Worm (Caenorhabditis elegans) whole organism, L4/young adult: ENCODE data around the gene neg-1.

Source experiments
- W03F9.2 ChIP-seq: fragments of 150-350 bp; optimal IDR thresholded peaks from 2 replicates; lab custom pipeline; 2014; ENCODE audit warnings: missing biosample characterization, missing genetic modification characterization
- dao-5 ChIP-seq: sonication (generic microtip); optimal IDR thresholded peaks from 2 replicates; lab custom pipeline; 2016; ENCODE audit warnings: missing genotype, missing genetic modification characterization, moderate library complexity, missing compliant biosample characterization
- him-1 ChIP-seq: sonication (generic microtip); optimal IDR thresholded peaks from 2 replicates; lab custom pipeline; 2016; ENCODE audit warnings: missing genotype, missing genetic modification reagents, missing genetic modification characterization, missing compliant biosample characterization

neg-1 gene

ce11 chrV:4374625-4375024, at the start of gene neg-1:
neg-1 (minus strand) TSS chrV:4374874.
- TF ChIP-seq him-1 (tag; lab: Kevin White, UChicago) (no peak), dao-5 (tag; lab: Kevin White, UChicago) (no peak), W03F9.2 (tag; lab: Kevin White, UChicago) (no peak)

- TF ChIP-seq him-1 (tag; lab: Kevin White, UChicago) (no peak), W03F9.2 (tag; lab: Kevin White, UChicago) (no peak), dao-5 (tag; lab: Kevin White, UChicago) (no peak)
These were observed 49.3 kb upstream of the neg-1 start, which contains the start of the genes Y47D7A.9 and Y47D7A.19 for ce11 chrV:4423860-4424401. Y47D7A.9 (minus strand) TSS chrV:4423960. Y47D7A.19 (plus strand) TSS chrV:4424351.

ce11 chrV:4423087-4423486, 48.4 kb upstream of the neg-1 start:
- TF ChIP-seq W03F9.2 (tag; lab: Kevin White, UChicago) (no peak), him-1 (tag; lab: Kevin White, UChicago) (no peak), dao-5 (tag; lab: Kevin White, UChicago) (no peak)

ce11 chrV:4422127-4422526, 47.5 kb upstream of the neg-1 start, which contains the start of gene skr-7:
skr-7 (plus strand) TSS chrV:4422427.
- TF ChIP-seq him-1 (tag; lab: Kevin White, UChicago) (no peak), dao-5 (tag; lab: Kevin White, UChicago) (no peak), W03F9.2 (tag; lab: Kevin White, UChicago) (no peak)

- TF ChIP-seq dao-5 (tag; lab: Kevin White, UChicago): no peak
- no peak for TF ChIP-seq him-1 (tag; lab: Kevin White, UChicago)
- no peak for TF ChIP-seq W03F9.2 (tag; lab: Kevin White, UChicago)
These were observed 46.8 kb upstream of the neg-1 start, which contains the start of gene skr-14 for ce11 chrV:4421475-4421874. skr-14 (minus strand) TSS chrV:4421575.

- TF ChIP-seq dao-5 (tag; lab: Kevin White, UChicago) (no peak), W03F9.2 (tag; lab: Kevin White, UChicago) (no peak), him-1 (tag; lab: Kevin White, UChicago) (no peak)
These were observed 45.2 kb upstream of the neg-1 start, which contains the start of the genes Y47D7A.7 and Y47D7A.2 for ce11 chrV:4419767-4420322. Y47D7A.7 (minus strand) TSS chrV:4419867. Y47D7A.2 (plus strand) TSS chrV:4420272.

ce11 chrV:4418116-4418515, 43.4 kb upstream of the neg-1 start, which contains the start of gene Y47D7A.6:
Y47D7A.6 (minus strand) TSS chrV:4418216.
- no peak for TF ChIP-seq dao-5 (tag; lab: Kevin White, UChicago)
- no peak for TF ChIP-seq W03F9.2 (tag; lab: Kevin White, UChicago)
- no peak for TF ChIP-seq him-1 (tag; lab: Kevin White, UChicago)

ce11 chrV:4416710-4417109, 42.0 kb upstream of the neg-1 start, which contains the start of gene Y47D7A.18:
Y47D7A.18 (minus strand) TSS chrV:4416810.
- TF ChIP-seq him-1 (tag; lab: Kevin White, UChicago) (no peak), dao-5 (tag; lab: Kevin White, UChicago) (no peak), W03F9.2 (tag; lab: Kevin White, UChicago) (no peak)

ce11 chrV:4414613-4415071, 40.0 kb upstream of the neg-1 start, which contains the start of gene grl-5:
grl-5 (minus strand) TSS chrV:4414663.
- TF ChIP-seq W03F9.2 (tag; lab: Kevin White, UChicago): no peak
- no peak for TF ChIP-seq dao-5 (tag; lab: Kevin White, UChicago)
- TF ChIP-seq him-1 (tag; lab: Kevin White, UChicago): no peak

- no peak for TF ChIP-seq dao-5 (tag; lab: Kevin White, UChicago)
- no peak for TF ChIP-seq him-1 (tag; lab: Kevin White, UChicago)
- TF ChIP-seq W03F9.2 (tag; lab: Kevin White, UChicago): no peak
These were observed 37.0 kb upstream of the neg-1 start, which contains the start of gene Y47D7A.17 for ce11 chrV:4411714-4412113. Y47D7A.17 (minus strand) TSS chrV:4411814.

ce11 chrV:4410643-4411042, 36.0 kb upstream of the neg-1 start, which contains the start of gene Y47D7A.3:
Y47D7A.3 (plus strand) TSS chrV:4410943.
- no peak for TF ChIP-seq him-1 (tag; lab: Kevin White, UChicago)
- TF ChIP-seq W03F9.2 (tag; lab: Kevin White, UChicago): no peak
- TF ChIP-seq dao-5 (tag; lab: Kevin White, UChicago): no peak

- TF ChIP-seq dao-5 (tag; lab: Kevin White, UChicago): no peak
- TF ChIP-seq W03F9.2 (tag; lab: Kevin White, UChicago): no peak
- TF ChIP-seq him-1 (tag; lab: Kevin White, UChicago): no peak
These were observed 32.8 kb upstream of the neg-1 start, which contains the start of gene nhr-118 for ce11 chrV:4407519-4407918. nhr-118 (plus strand) TSS chrV:4407819.

- TF ChIP-seq W03F9.2 (tag; lab: Kevin White, UChicago) (no peak), him-1 (tag; lab: Kevin White, UChicago) (no peak), dao-5 (tag; lab: Kevin White, UChicago) (no peak)
These were observed 27.2 kb upstream of the neg-1 start, which contains the start of gene F13A2.5 for ce11 chrV:4401865-4402264. F13A2.5 (minus strand) TSS chrV:4401965.
